Worm (Caenorhabditis elegans) whole organism, young adult: ENCODE results near the gene clc-1.

ENCODE experiments used
- F23B12.7 ChIP-seq: sonication (generic microtip); optimal IDR thresholded peaks from 2 replicates; lab custom pipeline; 2017; ENCODE audit warnings: missing genetic modification characterization, mild to moderate bottlenecking, missing compliant biosample characterization, antibody characterized with exemption, moderate library complexity; ENCODE audit not compliant: insufficient read depth
- F39B2.1 ChIP-seq: fragments of 200-800 bp; sonication (Bioruptor generic); IDR thresholded peaks from 2 replicates; pipeline ENCODE4 v1.3.6; 2022; ENCODE audit warnings: missing genetic modification reagents, missing genetic modification characterization, missing compliant biosample characterization
- K11D2.4 ChIP-seq: fragments of 200-800 bp; sonication (Bioruptor generic); IDR thresholded peaks from 2 replicates; pipeline ENCODE4 v1.3.6; 2022; ENCODE audit warnings: missing genetic modification reagents, missing genetic modification characterization, missing compliant biosample characterization
- T07F8.4 ChIP-seq: sonication (generic microtip); optimal IDR thresholded peaks from 2 replicates; lab custom pipeline; 2016; ENCODE audit warnings: mild to moderate bottlenecking, missing genetic modification characterization, moderate library complexity, missing compliant biosample characterization
- Y53F4B.3 ChIP-seq: fragments of 200-800 bp; sonication (Bioruptor generic); IDR thresholded peaks from 2 replicates; pipeline ENCODE4 v1.3.6; 2022; ENCODE audit warnings: missing genetic modification reagents, missing genetic modification characterization, missing compliant biosample characterization
- Y79H2A.3 ChIP-seq: fragments of 200-800 bp; sonication (Bioruptor generic); conservative IDR thresholded peaks from 2 replicates; pipeline ENCODE4 v1.3.6; 2022; ENCODE audit warnings: missing genetic modification reagents, missing genetic modification characterization, missing compliant biosample characterization
- ama-1 ChIP-seq, 3 experiments: fragments of 150-350 bp in 1 of 3; sonication (generic microtip) in 2 of 3; optimal IDR thresholded peaks; 2 replicates each; lab custom pipeline; 2014 to 2018; ENCODE audit warnings: missing biosample characterization in 2 of 3, missing genetic modification characterization in 2 of 3, missing genetic modification reagents in 2 of 3
- athp-1 ChIP-seq: sonication (generic microtip); optimal IDR thresholded peaks from 2 replicates; lab custom pipeline; 2017; ENCODE audit warnings: mild to moderate bottlenecking, missing genetic modification characterization, missing compliant biosample characterization
- ceh-100 ChIP-seq: fragments of 200-800 bp; sonication (Bioruptor generic); IDR thresholded peaks from 2 replicates; pipeline ENCODE4 v1.3.6; 2022; ENCODE audit warnings: missing genetic modification reagents, missing genetic modification characterization, missing compliant biosample characterization
- ceh-40 ChIP-seq: fragments of 200-800 bp; sonication (Bioruptor generic); IDR thresholded peaks from 2 replicates; pipeline ENCODE4 v1.3.6; 2022; ENCODE audit warnings: missing genetic modification characterization, missing compliant biosample characterization
- chd-7 ChIP-seq: sonication (generic microtip); optimal IDR thresholded peaks from 2 replicates; lab custom pipeline; 2016; ENCODE audit warnings: mild to moderate bottlenecking, missing genetic modification characterization, moderate library complexity, missing compliant biosample characterization
- die-1 ChIP-seq: sonication (generic microtip); optimal IDR thresholded peaks from 2 replicates; lab custom pipeline; 2016; ENCODE audit warnings: missing genotype, mild to moderate bottlenecking, missing genetic modification characterization, missing compliant biosample characterization
- dox-1 ChIP-seq: fragments of 200-800 bp; sonication (Bioruptor generic); IDR thresholded peaks from 2 replicates; pipeline ENCODE4 v1.3.6; 2022; ENCODE audit warnings: missing genetic modification reagents, missing genetic modification characterization, missing compliant biosample characterization
- dpl-1 ChIP-seq: fragments of 150-350 bp; optimal IDR thresholded peaks from 2 replicates; lab custom pipeline; 2014; ENCODE audit warnings: missing biosample characterization, missing genetic modification reagents, missing genetic modification characterization
- ekl-4 ChIP-seq: fragments of 200-800 bp; sonication (Bioruptor generic); IDR thresholded peaks from 2 replicates; pipeline ENCODE4 v1.3.6; 2022; ENCODE audit warnings: missing genetic modification reagents, missing genetic modification characterization, missing compliant biosample characterization
- gei-17 ChIP-seq: fragments of 200-800 bp; sonication (Bioruptor generic); optimal IDR thresholded peaks from 2 replicates; lab custom pipeline; 2018; ENCODE audit warnings: mild to moderate bottlenecking, missing genetic modification characterization, missing compliant biosample characterization
- hlh-26 ChIP-seq: fragments of 200-800 bp; sonication (Bioruptor generic); conservative IDR thresholded peaks from 2 replicates; pipeline ENCODE4 v1.3.6; 2022; ENCODE audit warnings: missing genetic modification reagents, missing genetic modification characterization, missing compliant biosample characterization
- hmg-20 ChIP-seq: fragments of 200-800 bp; sonication (Bioruptor generic); IDR thresholded peaks from 2 replicates; pipeline ENCODE4 v1.3.6; 2022; ENCODE audit warnings: missing genetic modification reagents, missing genetic modification characterization, missing compliant biosample characterization
- lin-54 ChIP-seq: fragments of 200-800 bp; sonication (Bioruptor generic); optimal IDR thresholded peaks from 2 replicates; lab custom pipeline; 2018; ENCODE audit warnings: mild to moderate bottlenecking, missing genetic modification characterization, missing compliant biosample characterization
- lir-1 ChIP-seq: fragments of 200-800 bp; sonication (Bioruptor generic); conservative IDR thresholded peaks from 2 replicates; pipeline ENCODE4 v1.3.6; 2022; ENCODE audit warnings: missing genetic modification reagents, missing genetic modification characterization, missing compliant biosample characterization
- madf-6 ChIP-seq: fragments of 200-800 bp; sonication (Bioruptor generic); IDR thresholded peaks from 2 replicates; pipeline ENCODE4 v1.3.6; 2022; ENCODE audit warnings: missing genetic modification reagents, missing genetic modification characterization, missing compliant biosample characterization
- madf-8 ChIP-seq: fragments of 200-800 bp; sonication (Bioruptor generic); conservative IDR thresholded peaks from 2 replicates; pipeline ENCODE4 v1.3.6; 2022; ENCODE audit warnings: missing genetic modification reagents, missing genetic modification characterization, missing compliant biosample characterization
- mcd-1 ChIP-seq: fragments of 200-800 bp; sonication (Bioruptor generic); IDR thresholded peaks from 2 replicates; pipeline ENCODE4 v1.3.6; 2022; ENCODE audit warnings: missing genetic modification reagents, missing genetic modification characterization, missing compliant biosample characterization
- mxl-1 ChIP-seq: sonication (generic microtip); optimal IDR thresholded peaks from 2 replicates; lab custom pipeline; 2016; ENCODE audit warnings: missing genetic modification characterization, missing compliant biosample characterization
- nhr-120 ChIP-seq: fragments of 200-800 bp; sonication (Bioruptor generic); IDR thresholded peaks from 2 replicates; pipeline ENCODE4 v1.3.6; 2022; ENCODE audit warnings: missing genetic modification characterization, missing compliant biosample characterization
- nhr-80 ChIP-seq: sonication (generic microtip); optimal IDR thresholded peaks from 2 replicates; lab custom pipeline; 2016; ENCODE audit warnings: missing genetic modification characterization, missing compliant biosample characterization
- nhr-90 ChIP-seq: sonication (generic microtip); optimal IDR thresholded peaks from 2 replicates; lab custom pipeline; 2016; ENCODE audit warnings: missing genotype, mild to moderate bottlenecking, missing genetic modification characterization, missing compliant biosample characterization
- sdz-38 ChIP-seq: sonication (generic microtip); optimal IDR thresholded peaks from 2 replicates; lab custom pipeline; 2016; ENCODE audit warnings: missing genotype, missing genetic modification characterization, missing compliant biosample characterization
- sea-2 ChIP-seq: fragments of 200-800 bp; sonication (Bioruptor generic); IDR thresholded peaks from 2 replicates; pipeline ENCODE4 v1.3.6; 2022; ENCODE audit warnings: missing genetic modification characterization, missing compliant biosample characterization
- snpc-4 ChIP-seq, 5 experiments: fragments of 150-350 bp in 1 of 5; sonication (generic microtip) in 4 of 5; optimal IDR thresholded peaks; 2 replicates each; lab custom pipeline; 2014 to 2018; ENCODE audit warnings: missing genetic modification characterization in 5 of 5, missing biosample characterization in 3 of 5, antibody characterized with exemption in 2 of 5, mild to moderate bottlenecking in 2 of 5, missing compliant biosample characterization in 2 of 5, missing genotype in 2 of 5, moderate library complexity in 2 of 5, missing genetic modification reagents in 1 of 5
- somi-1 ChIP-seq: fragments of 200-800 bp; sonication (Bioruptor generic); optimal IDR thresholded peaks from 2 replicates; lab custom pipeline; 2018; ENCODE audit warnings: mild to moderate bottlenecking, missing genetic modification characterization, missing compliant biosample characterization
- tlf-1 ChIP-seq: fragments of 200-800 bp; sonication (Bioruptor generic); optimal IDR thresholded peaks from 2 replicates; lab custom pipeline; 2018; ENCODE audit warnings: mild to moderate bottlenecking, missing genetic modification characterization, missing compliant biosample characterization
- unc-62 ChIP-seq: fragments of 150-350 bp; optimal IDR thresholded peaks from 2 replicates; lab custom pipeline; 2014; ENCODE audit warnings: missing biosample characterization, missing genetic modification reagents, missing genetic modification characterization
- xnd-1 ChIP-seq: sonication (generic microtip); optimal IDR thresholded peaks from 2 replicates; lab custom pipeline; 2016; ENCODE audit warnings: missing genotype, missing genetic modification reagents, missing genetic modification characterization, missing compliant biosample characterization
- zfh-2 ChIP-seq: fragments of 200-800 bp; sonication (Bioruptor generic); conservative IDR thresholded peaks from 2 replicates; pipeline ENCODE4 v1.3.6; 2022; ENCODE audit warnings: missing genetic modification reagents, missing genetic modification characterization, missing compliant biosample characterization

Gene clc-1

ce11 chrX:11079667-11080066, 32.4 kb downstream of the clc-1 start, which contains the start of gene W04G3.13:
Gene W04G3.13, minus strand, starts transcription at chrX:11079767.
- TF ChIP-seq ekl-4 (GFP tag; lab: Robert Waterston, UW) = no peak
- TF ChIP-seq hmg-20 (GFP tag; lab: Robert Waterston, UW) = no peak
- no peak for TF ChIP-seq sdz-38 (tag; lab: Kevin White, UChicago)
- no peak for TF ChIP-seq nhr-90 (tag; lab: Kevin White, UChicago)
- TF ChIP-seq madf-8 (GFP tag; lab: Robert Waterston, UW) = no peak
- no peak for TF ChIP-seq Y79H2A.3
- no peak for TF ChIP-seq mcd-1 (GFP tag; lab: Robert Waterston, UW)
- TF ChIP-seq somi-1 = no peak
- no peak for TF ChIP-seq die-1 (tag; lab: Kevin White, UChicago)
- no peak for TF ChIP-seq xnd-1 (tag; lab: Kevin White, UChicago)
- TF ChIP-seq F39B2.1 = no peak
- TF ChIP-seq zfh-2 (GFP tag; lab: Robert Waterston, UW) = no peak
- no peak for TF ChIP-seq Y53F4B.3 (GFP tag; lab: Robert Waterston, UW)
- TF ChIP-seq gei-17 (GFP tag; lab: Kevin White, UChicago) = no peak
- no peak for TF ChIP-seq mxl-1
- no peak for TF ChIP-seq chd-7 (tag; lab: Kevin White, UChicago)
- TF ChIP-seq lin-54 (GFP tag; lab: Kevin White, UChicago) = no peak
- no peak for TF ChIP-seq hlh-26 (GFP tag; lab: Robert Waterston, UW)
- TF ChIP-seq ceh-40 (GFP tag; lab: Robert Waterston, UW) = no peak

ce11 chrX:11080170-11080728, 33.0 kb downstream of the clc-1 start, which contains the start of gene sulp-7:
Gene sulp-7, plus strand, starts transcription at chrX:11080678.
- no peak for TF ChIP-seq madf-6 (GFP tag; lab: Robert Waterston, UW)
- TF ChIP-seq nhr-80 = peak; percentile 35
- TF ChIP-seq lir-1 (GFP tag; lab: Robert Waterston, UW) = no peak
- no peak for TF ChIP-seq ceh-100 (GFP tag; lab: Robert Waterston, UW)

- TF ChIP-seq unc-62 (GFP tag; lab: Kevin White, UChicago) = no peak
- no peak for TF ChIP-seq athp-1 (tag; lab: Kevin White, UChicago)
- TF ChIP-seq T07F8.4 = no peak
- TF ChIP-seq dpl-1 (GFP tag; lab: Kevin White, UChicago) = no peak
- no peak for TF ChIP-seq nhr-120 (GFP tag; lab: Robert Waterston, UW)
- no peak for TF ChIP-seq dox-1 (GFP tag; lab: Robert Waterston, UW)
- TF ChIP-seq snpc-4 (GFP tag; optimal IDR thresholded peaks at IDR 0.05; lab: Kevin White, UChicago) = no peak
- no peak for TF ChIP-seq snpc-4 (tag; optimal IDR thresholded peaks at IDR 0.05; lab: Kevin White, UChicago)
- no peak for TF ChIP-seq F23B12.7 (tag; lab: Kevin White, UChicago)
- TF ChIP-seq ama-1 (optimal IDR thresholded peaks at IDR 0.05; lab: Kevin White, UChicago) = no peak
- TF ChIP-seq ama-1 (GFP tag; optimal IDR thresholded peaks at IDR 0.05; lab: Kevin White, UChicago) = no peak
- TF ChIP-seq sea-2 (GFP tag; lab: Robert Waterston, UW) = no peak
- TF ChIP-seq tlf-1 (GFP tag; lab: Kevin White, UChicago) = no peak
- no peak for TF ChIP-seq K11D2.4 (GFP tag; lab: Robert Waterston, UW)
Measured at ce11 chrX:11085162-11085561, 37.9 kb downstream of the clc-1 start, which contains the start of gene W04G3.7. Gene W04G3.7, minus strand, starts transcription at chrX:11085262.
